Fruit fly (Drosophila melanogaster) whole organism, embryonic: ENCODE data around the gene CG9270.

Experiments used
- Atf6 ChIP-seq: fragments of 200-800 bp; sonication (Bioruptor generic); IDR thresholded peaks from 2 replicates; pipeline ENCODE4 v1.3.6; 2022; ENCODE audit warnings: missing biosample characterization, missing genetic modification characterization
- CG10147 ChIP-seq: fragments of 200-800 bp; sonication (Bioruptor generic); optimal IDR thresholded peaks from 2 replicates; lab custom pipeline; 2019; ENCODE audit warnings: missing biosample characterization, mild to moderate bottlenecking, missing genetic modification characterization, moderate library complexity
- CG10274 ChIP-seq: fragments of 200-800 bp; sonication (Bioruptor generic); optimal IDR thresholded peaks from 3 replicates; lab custom pipeline; 2017; ENCODE audit warnings: missing biosample characterization, mild to moderate bottlenecking, missing genetic modification characterization
- CG11504 ChIP-seq: fragments of 200-800 bp; sonication (Bioruptor generic); optimal IDR thresholded peaks from 3 replicates; lab custom pipeline; 2019; ENCODE audit warnings: missing biosample characterization, mild to moderate bottlenecking, missing genetic modification characterization, moderate library complexity
- CG13424 ChIP-seq: fragments of 200-800 bp; sonication (Bioruptor generic); optimal IDR thresholded peaks from 2 replicates; lab custom pipeline; 2019; ENCODE audit warnings: missing biosample characterization, mild to moderate bottlenecking, missing genetic modification characterization, moderate library complexity
- CG14667 ChIP-seq: fragments of 200-800 bp; sonication (Bioruptor generic); IDR thresholded peaks from 2 replicates; pipeline ENCODE4 v1.3.6; 2022; ENCODE audit warnings: missing biosample characterization, missing genetic modification characterization
- CG1529 ChIP-seq: fragments of 200-800 bp; sonication (Bioruptor generic); optimal IDR thresholded peaks from 3 replicates; lab custom pipeline; 2018; ENCODE audit warnings: missing biosample characterization, missing genetic modification characterization
- CG1602 ChIP-seq: fragments of 200-800 bp; sonication (Bioruptor generic); optimal IDR thresholded peaks from 3 replicates; lab custom pipeline; 2016; ENCODE audit warnings: missing biosample characterization, missing genetic modification characterization
- CG17359 ChIP-seq: fragments of 200-800 bp; sonication (Bioruptor generic); optimal IDR thresholded peaks from 3 replicates; lab custom pipeline; 2018; ENCODE audit warnings: missing biosample characterization, mild to moderate bottlenecking, missing genetic modification characterization, moderate library complexity
- CG18011 ChIP-seq: fragments of 200-800 bp; sonication (Bioruptor generic); optimal IDR thresholded peaks from 2 replicates; lab custom pipeline; 2017; ENCODE audit warnings: missing biosample characterization, missing genetic modification characterization, mild to moderate bottlenecking, moderate library complexity, missing genotype
- CG18262 ChIP-seq: fragments of 200-800 bp; optimal IDR thresholded peaks from 3 replicates; lab custom pipeline; 2019; ENCODE audit warnings: missing biosample characterization, mild to moderate bottlenecking, missing genetic modification characterization, moderate library complexity
- CG31224 ChIP-seq: fragments of 200-800 bp; sonication (Bioruptor generic); IDR thresholded peaks from 2 replicates; pipeline ENCODE4 v1.3.6; 2022; ENCODE audit warnings: missing biosample characterization, missing genetic modification characterization
- CG34376 ChIP-seq: fragments of 200-800 bp; sonication (Bioruptor generic); optimal IDR thresholded peaks from 2 replicates; lab custom pipeline; 2018; ENCODE audit warnings: missing biosample characterization, mild to moderate bottlenecking, missing genetic modification characterization
- CG3838 ChIP-seq: fragments of 200-800 bp; sonication (Bioruptor generic); optimal IDR thresholded peaks from 3 replicates; lab custom pipeline; 2016; ENCODE audit warnings: missing biosample characterization, missing genetic modification characterization
- CG3847 ChIP-seq: fragments of 200-800 bp; sonication (Bioruptor generic); IDR thresholded peaks from 2 replicates; pipeline ENCODE4 v1.3.6; 2022; ENCODE audit warnings: missing biosample characterization, missing genetic modification characterization
- CG4707 ChIP-seq: fragments of 200-800 bp; sonication (Bioruptor generic); optimal IDR thresholded peaks from 2 replicates; lab custom pipeline; 2018; ENCODE audit warnings: missing biosample characterization, mild to moderate bottlenecking, missing genetic modification characterization, moderate library complexity
- CG4854 ChIP-seq: fragments of 200-800 bp; sonication (Bioruptor generic); optimal IDR thresholded peaks from 2 replicates; lab custom pipeline; 2016; ENCODE audit warnings: missing biosample characterization, missing genetic modification characterization, inconsistent platforms
- CG7839 ChIP-seq: fragments of 200-800 bp; sonication (Bioruptor generic); optimal IDR thresholded peaks from 3 replicates; lab custom pipeline; 2018; ENCODE audit warnings: missing biosample characterization, mild to moderate bottlenecking, missing genetic modification characterization, moderate library complexity
- CG7987 ChIP-seq: fragments of 200-800 bp; sonication (Bioruptor generic); optimal IDR thresholded peaks from 2 replicates; lab custom pipeline; 2018; ENCODE audit warnings: missing biosample characterization, mild to moderate bottlenecking, missing genetic modification characterization, moderate library complexity
- CG9797 ChIP-seq: fragments of 200-800 bp; sonication (Bioruptor generic); optimal IDR thresholded peaks from 3 replicates; lab custom pipeline; 2018; ENCODE audit warnings: missing biosample characterization, mild to moderate bottlenecking, missing genetic modification characterization
- CoRest ChIP-seq: fragments of 200-800 bp; sonication (Bioruptor generic); optimal IDR thresholded peaks from 3 replicates; lab custom pipeline; 2018; ENCODE audit warnings: missing biosample characterization, mild to moderate bottlenecking, missing genetic modification characterization, moderate library complexity
- ERR ChIP-seq: fragments of 200-800 bp; sonication (Bioruptor generic); optimal IDR thresholded peaks from 2 replicates; lab custom pipeline; 2016; ENCODE audit warnings: missing biosample characterization, missing genetic modification characterization
- Fer3 ChIP-seq: fragments of 200-800 bp; sonication (Bioruptor generic); optimal IDR thresholded peaks from 2 replicates; lab custom pipeline; 2018; ENCODE audit warnings: missing biosample characterization, mild to moderate bottlenecking, missing genetic modification characterization, moderate library complexity
- H2.0 ChIP-seq: fragments of 200-800 bp; sonication (Bioruptor generic); IDR thresholded peaks from 2 replicates; pipeline ENCODE4 v1.3.6; 2022; ENCODE audit warnings: missing biosample characterization, missing genetic modification characterization
- Hr51 ChIP-seq, 2 experiments: fragments of 200-800 bp; sonication (Bioruptor generic); optimal IDR thresholded peaks; 2 replicates in 1 of 2; 3 replicates in 1 of 2; lab custom pipeline; 2016 to 2018; ENCODE audit warnings: missing biosample characterization in 2 of 2, missing genetic modification characterization in 2 of 2, mild to moderate bottlenecking in 1 of 2, moderate library complexity in 1 of 2
- Hr78 ChIP-seq, 2 experiments: fragments of 200-800 bp in 1 of 2; fragments of >200 bp in 1 of 2; sonication (Bioruptor generic) in 1 of 2; optimal IDR thresholded peaks; 2 replicates each; lab custom pipeline; 2017 to 2019; ENCODE audit warnings: missing biosample characterization in 2 of 2, missing genetic modification characterization in 2 of 2, mild to moderate bottlenecking in 1 of 2, moderate library complexity in 1 of 2
- Lpt ChIP-seq: fragments of >200 bp; optimal IDR thresholded peaks from 2 replicates; lab custom pipeline; 2018; ENCODE audit warnings: missing biosample characterization, missing genetic modification characterization
- Nf-YB ChIP-seq: fragments of 200-800 bp; sonication (Bioruptor generic); optimal IDR thresholded peaks from 3 replicates; lab custom pipeline; 2019; ENCODE audit warnings: missing biosample characterization, mild to moderate bottlenecking, missing genetic modification characterization, moderate library complexity
- NfI ChIP-seq: fragments of 200-800 bp; sonication (Bioruptor generic); optimal IDR thresholded peaks from 3 replicates; lab custom pipeline; 2018; ENCODE audit warnings: missing biosample characterization, mild to moderate bottlenecking, missing genetic modification characterization, moderate library complexity
- Pdp1 ChIP-seq, 2 experiments: fragments of 200-800 bp; sonication (Bioruptor generic); optimal IDR thresholded peaks; 3 replicates each; lab custom pipeline; 2016; ENCODE audit warnings: missing biosample characterization in 2 of 2, missing genetic modification characterization in 2 of 2, mild to moderate bottlenecking in 1 of 2, moderate library complexity in 1 of 2
- abd-A ChIP-seq: fragments of 200-800 bp; sonication (Bioruptor generic); optimal IDR thresholded peaks from 3 replicates; lab custom pipeline; 2019; ENCODE audit warnings: missing biosample characterization, mild to moderate bottlenecking, missing genetic modification characterization, moderate library complexity
- az2 ChIP-seq: fragments of 200-800 bp; sonication (Bioruptor generic); optimal IDR thresholded peaks from 3 replicates; lab custom pipeline; 2016; ENCODE audit warnings: missing biosample characterization, missing genetic modification characterization
- bcd ChIP-seq: fragments of 200-800 bp; sonication (Bioruptor generic); optimal IDR thresholded peaks from 2 replicates; lab custom pipeline; 2017; ENCODE audit warnings: missing biosample characterization, mild to moderate bottlenecking, missing genetic modification characterization
- bsh ChIP-seq, 2 experiments: fragments of 200-800 bp; sonication (Bioruptor generic); optimal IDR thresholded peaks; 2 replicates each; lab custom pipeline; 2017 to 2018; ENCODE audit warnings: mild to moderate bottlenecking in 2 of 2, missing biosample characterization in 2 of 2, missing genetic modification characterization in 2 of 2, moderate library complexity in 1 of 2
- cwo ChIP-seq: fragments of 200-800 bp; sonication (Bioruptor generic); optimal IDR thresholded peaks from 3 replicates; lab custom pipeline; 2017; ENCODE audit warnings: missing biosample characterization, missing genetic modification characterization, mild to moderate bottlenecking, moderate library complexity, missing genetic modification reagents
- eve ChIP-seq, 2 experiments: fragments of >200 bp; optimal IDR thresholded peaks; 2 replicates each; lab custom pipeline; 2017; ENCODE audit warnings: missing biosample characterization in 2 of 2, missing genetic modification characterization in 2 of 2
- inv ChIP-seq: fragments of 200-800 bp; sonication (Bioruptor generic); IDR thresholded peaks from 2 replicates; pipeline ENCODE4 v1.3.6; 2022; ENCODE audit warnings: missing biosample characterization, missing genetic modification characterization; ENCODE audit not compliant: partially characterized antibody
- jing ChIP-seq: fragments of 200-800 bp; sonication (Bioruptor generic); optimal IDR thresholded peaks from 2 replicates; lab custom pipeline; 2018; ENCODE audit warnings: missing biosample characterization, mild to moderate bottlenecking, missing genetic modification characterization
- lbe ChIP-seq: fragments of 200-800 bp; sonication (Bioruptor generic); optimal IDR thresholded peaks from 2 replicates; lab custom pipeline; 2016; ENCODE audit warnings: missing biosample characterization, mild to moderate bottlenecking, missing genetic modification characterization
- lilli ChIP-seq: fragments of 200-800 bp; sonication (Bioruptor generic); optimal IDR thresholded peaks from 3 replicates; lab custom pipeline; 2016; ENCODE audit warnings: missing biosample characterization, missing genetic modification characterization
- nerfin-1 ChIP-seq: fragments of 200-800 bp; sonication (Bioruptor generic); optimal IDR thresholded peaks from 3 replicates; lab custom pipeline; 2019; ENCODE audit warnings: missing biosample characterization, mild to moderate bottlenecking, missing genetic modification characterization, moderate library complexity
- pan ChIP-seq, 4 experiments: fragments of >200 bp in 3 of 4; fragments of 200-800 bp in 1 of 4; sonication (Bioruptor generic) in 1 of 4; optimal IDR thresholded peaks in 3 of 4; IDR thresholded peaks in 1 of 4; 2 replicates each; pipeline versions ENCODE4 v1.3.6 to Lab custom; 2017 to 2022; ENCODE audit warnings: missing biosample characterization in 2 of 4, missing genetic modification characterization in 2 of 4, mixed read lengths in 1 of 4
- sim ChIP-seq: fragments of 200-800 bp; sonication (Bioruptor generic); IDR thresholded peaks from 2 replicates; pipeline ENCODE4 v1.3.6; 2022; ENCODE audit warnings: missing biosample characterization, missing genetic modification characterization
- slp2 ChIP-seq: fragments of 200-800 bp; sonication (Bioruptor generic); optimal IDR thresholded peaks from 2 replicates; lab custom pipeline; 2016; ENCODE audit warnings: missing biosample characterization, missing genetic modification characterization
- stc ChIP-seq: fragments of 200-800 bp; sonication (Bioruptor generic); IDR thresholded peaks from 2 replicates; pipeline ENCODE4 v1.3.6; 2022; ENCODE audit warnings: missing biosample characterization, missing genetic modification characterization
- tll ChIP-seq, 2 experiments: fragments of 200-800 bp in 1 of 2; fragments of >200 bp in 1 of 2; sonication (Bioruptor generic) in 1 of 2; optimal IDR thresholded peaks; 2 replicates each; lab custom pipeline; 2017 to 2019; ENCODE audit warnings: missing biosample characterization in 2 of 2, missing genetic modification characterization in 2 of 2, mild to moderate bottlenecking in 1 of 2, moderate library complexity in 1 of 2
- vfl ChIP-seq: fragments of 200-800 bp; sonication (Bioruptor generic); optimal IDR thresholded peaks from 2 replicates; lab custom pipeline; 2016; ENCODE audit warnings: missing biosample characterization, missing genetic modification characterization

CG9270 gene

DNA sequence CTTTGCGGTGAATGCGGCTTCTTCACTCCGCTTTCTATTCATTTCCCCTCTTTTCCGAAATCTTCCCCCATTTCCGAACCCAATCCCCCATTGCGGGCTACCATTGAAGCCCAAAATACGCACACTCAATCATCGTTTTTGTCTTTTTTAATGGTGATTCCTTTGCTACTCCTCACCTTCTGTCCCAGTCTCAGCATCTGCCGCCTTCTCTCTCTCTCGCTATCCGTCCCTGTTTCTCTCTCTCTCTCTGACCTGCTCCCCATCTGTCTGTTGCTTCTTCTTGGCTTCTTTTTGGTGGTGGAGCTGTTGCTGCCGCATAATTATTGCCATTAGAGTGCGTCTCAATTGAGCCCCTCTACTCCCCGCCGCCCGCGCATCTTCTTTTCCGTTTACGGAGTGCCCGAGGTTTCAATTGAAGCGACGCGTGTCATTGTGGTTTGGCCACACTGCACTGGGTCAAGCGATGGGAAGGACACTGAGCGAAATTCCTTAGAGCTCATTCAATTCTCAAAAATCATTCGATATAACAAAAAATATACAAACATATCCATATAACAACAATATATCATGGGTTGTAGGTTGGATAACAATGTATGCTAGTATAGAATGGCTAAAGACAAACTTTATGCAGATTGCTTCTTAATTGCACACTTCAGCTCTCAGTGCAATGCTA, 11.1 kb upstream of the CG9270 start (continued):
- TF ChIP-seq jing (GFP tag; lab: Kevin White, UChicago) (peak; percentile 46), cwo (GFP tag; lab: Kevin White, UChicago) (peak; percentile 21), CG10147 (no peak), bsh (GFP tag; optimal IDR thresholded peaks at IDR 0.05; lab: Kevin White, UChicago) (peak in 1 of 2 experiments; percentile 78), CG34376 (GFP tag; lab: Kevin White, UChicago) (no peak), abd-A (peak; percentile 71), NfI (GFP tag; lab: Kevin White, UChicago) (no peak), CG7987 (no peak), inv (GFP tag; lab: Robert Waterston, UW) (no peak), CG3838 (GFP tag; lab: Kevin White, UChicago) (no peak), Lpt (GFP tag; lab: Kevin White, UChicago) (no peak), Fer3 (tag; lab: Kevin White, UChicago) (peak; percentile 15), tll (GFP tag; optimal IDR thresholded peaks at IDR 0.05; lab: Kevin White, UChicago) (no peak), H2.0 (no peak), Nf-YB (GFP tag; lab: Kevin White, UChicago) (peak; percentile 2), lbe (GFP tag; lab: Kevin White, UChicago) (no peak)

dm6 chr2L:20944342-20944741, 10.4 kb upstream of the CG9270 start:
- TF ChIP-seq CG1602 (GFP tag; lab: Kevin White, UChicago) (peak; percentile 9), CG18262 (peak; percentile 55), pan (optimal IDR thresholded peaks at IDR 0.05; lab: Kevin White, UChicago) (no peak), pan (GFP tag; optimal IDR thresholded peaks at IDR 0.05 in 1 of 2, IDR thresholded peaks at IDR 0.05 in 1 of 2) (peak in 1 of 2 experiments; percentile 24), lilli (GFP tag; lab: Kevin White, UChicago) (peak; percentile 12), nerfin-1 (tag; lab: Kevin White, UChicago) (peak; percentile 32), ERR (GFP tag; lab: Kevin White, UChicago) (no peak), sim (GFP tag; lab: Robert Waterston, UW) (no peak), Pdp1 (GFP tag; optimal IDR thresholded peaks at IDR 0.05; lab: Kevin White, UChicago) (no peak), eve (GFP tag; optimal IDR thresholded peaks at IDR 0.05; lab: Kevin White, UChicago) (peak in 1 of 2 experiments; percentile 30), Hr78 (GFP tag; optimal IDR thresholded peaks at IDR 0.05; lab: Kevin White, UChicago) (peak in 1 of 2 experiments; percentile 4), CG14667 (GFP tag; lab: Robert Waterston, UW) (no peak), stc (peak; percentile 41; the same call in 1 of the 2 replicates), CG3847 (GFP tag; lab: Robert Waterston, UW) (no peak), Atf6 (GFP tag; lab: Robert Waterston, UW) (no peak), CG9797 (GFP tag; lab: Kevin White, UChicago) (no peak), CG31224 (GFP tag; lab: Robert Waterston, UW) (no peak), az2 (GFP tag; lab: Kevin White, UChicago) (peak; percentile 35), CG7839 (tag; lab: Kevin White, UChicago) (peak; percentile 55), CG4854 (GFP tag; lab: Kevin White, UChicago) (no peak), CoRest (tag; lab: Kevin White, UChicago) (peak; percentile 42), CG17359 (tag; lab: Kevin White, UChicago) (peak; percentile 39), CG13424 (tag; lab: Kevin White, UChicago) (peak; percentile 48), CG1529 (GFP tag; lab: Kevin White, UChicago) (peak; percentile 28), slp2 (GFP tag; lab: Kevin White, UChicago) (no peak), vfl (no peak), CG18011 (GFP tag; lab: Kevin White, UChicago) (no peak), bcd (GFP tag; lab: Kevin White, UChicago) (peak; percentile 32), CG10274 (GFP tag; lab: Kevin White, UChicago) (no peak), Hr51 (GFP tag; optimal IDR thresholded peaks at IDR 0.05; lab: Kevin White, UChicago) (peak in 1 of 2 experiments; percentile 46), CG11504 (peak; percentile 58), cwo (GFP tag; lab: Kevin White, UChicago) (peak; percentile 10), CG4707 (GFP tag; lab: Kevin White, UChicago) (peak; percentile 10)
